Worm (Caenorhabditis elegans): ENCODE measurements around the gene lip-1.
A peak's percentile ranks its signal among the peaks of the same experiment; 100 is the strongest.

The lip-1 gene

ce11 chrIV:6839091-6839522 lies 3.7 kb upstream of the lip-1 start (continued):
- TF ChIP-seq mxl-2 (GFP tag; conservative IDR thresholded peaks at IDR 0.05): no peak
- no peak for TF ChIP-seq duxl-1 (tag; optimal IDR thresholded peaks at IDR 0.05; ENCODE audit: poor library complexity)
- TF ChIP-seq gei-8 (GFP tag; optimal IDR thresholded peaks at IDR 0.05): peak; percentile 49
- TF ChIP-seq madf-9 (GFP tag; conservative IDR thresholded peaks at IDR 0.05): no peak
- peak; percentile 80 for TF ChIP-seq hlh-30 (tag; optimal IDR thresholded peaks at IDR 0.05; ENCODE audit: insufficient read depth)
- no peak for TF ChIP-seq attf-4 (tag; optimal IDR thresholded peaks at IDR 0.05)
- TF ChIP-seq nhr-6 (tag; optimal IDR thresholded peaks at IDR 0.05): peak; percentile 75
- TF ChIP-seq dpl-1 (GFP tag; optimal IDR thresholded peaks at IDR 0.05): peak; percentile 28
- no peak for TF ChIP-seq ces-1 (GFP tag; optimal IDR thresholded peaks at IDR 0.05)
- no peak for TF ChIP-seq cey-2 (tag; optimal IDR thresholded peaks at IDR 0.05; ENCODE audit: borderline replicate concordance, insufficient read depth)
- no peak for TF ChIP-seq ZK546.5 (tag; optimal IDR thresholded peaks at IDR 0.05)
- TF ChIP-seq nhr-10 (tag; optimal IDR thresholded peaks at IDR 0.05): no peak
- no peak for TF ChIP-seq R02D3.7 (tag; optimal IDR thresholded peaks at IDR 0.05)
- no peak for TF ChIP-seq ztf-7 (tag; optimal IDR thresholded peaks at IDR 0.05)
- TF ChIP-seq egl-27 (tag; optimal IDR thresholded peaks at IDR 0.05): no peak
- TF ChIP-seq hmg-1.1 (GFP tag; IDR thresholded peaks at IDR 0.05): peak; percentile 79
- TF ChIP-seq ctbp-1 (GFP tag; IDR thresholded peaks at IDR 0.05): peak; percentile 84
- TF ChIP-seq lin-15B (tag; optimal IDR thresholded peaks at IDR 0.05): no peak
- peak; percentile 93 for TF ChIP-seq dve-1 (tag; optimal IDR thresholded peaks at IDR 0.05; ENCODE audit: insufficient read depth)
- no peak for TF ChIP-seq Y48G9A.11 (GFP tag; IDR thresholded peaks at IDR 0.05)
- no peak for TF ChIP-seq nhr-25 (tag; optimal IDR thresholded peaks at IDR 0.05; ENCODE audit: borderline replicate concordance, insufficient read depth)
- no peak for TF ChIP-seq ceh-28 (tag; optimal IDR thresholded peaks at IDR 0.05)
- peak; percentile 51 for TF ChIP-seq F37D6.2 (tag; optimal IDR thresholded peaks at IDR 0.05)
- TF ChIP-seq lin-38 (GFP tag; IDR thresholded peaks at IDR 0.05): peak; percentile 45; the same call in 1 of the 2 replicates
- peak; percentile 1 for TF ChIP-seq mes-2 (tag; optimal IDR thresholded peaks at IDR 0.05; ENCODE audit: poor library complexity, severe bottlenecking)
- peak; percentile 97 for TF ChIP-seq aha-1 (tag)
- peak; percentile 70; the same call in 1 of the 2 replicates for TF ChIP-seq saeg-2 (GFP tag; IDR thresholded peaks at IDR 0.05)
- TF ChIP-seq nhr-76 (tag; optimal IDR thresholded peaks at IDR 0.05): peak; percentile 56
- TF ChIP-seq mdt-29 (GFP tag; IDR thresholded peaks at IDR 0.05): no peak
- no peak for TF ChIP-seq daf-8 (GFP tag; IDR thresholded peaks at IDR 0.05)
- no peak for TF ChIP-seq dmd-9 (GFP tag; IDR thresholded peaks at IDR 0.05)

DNA sequence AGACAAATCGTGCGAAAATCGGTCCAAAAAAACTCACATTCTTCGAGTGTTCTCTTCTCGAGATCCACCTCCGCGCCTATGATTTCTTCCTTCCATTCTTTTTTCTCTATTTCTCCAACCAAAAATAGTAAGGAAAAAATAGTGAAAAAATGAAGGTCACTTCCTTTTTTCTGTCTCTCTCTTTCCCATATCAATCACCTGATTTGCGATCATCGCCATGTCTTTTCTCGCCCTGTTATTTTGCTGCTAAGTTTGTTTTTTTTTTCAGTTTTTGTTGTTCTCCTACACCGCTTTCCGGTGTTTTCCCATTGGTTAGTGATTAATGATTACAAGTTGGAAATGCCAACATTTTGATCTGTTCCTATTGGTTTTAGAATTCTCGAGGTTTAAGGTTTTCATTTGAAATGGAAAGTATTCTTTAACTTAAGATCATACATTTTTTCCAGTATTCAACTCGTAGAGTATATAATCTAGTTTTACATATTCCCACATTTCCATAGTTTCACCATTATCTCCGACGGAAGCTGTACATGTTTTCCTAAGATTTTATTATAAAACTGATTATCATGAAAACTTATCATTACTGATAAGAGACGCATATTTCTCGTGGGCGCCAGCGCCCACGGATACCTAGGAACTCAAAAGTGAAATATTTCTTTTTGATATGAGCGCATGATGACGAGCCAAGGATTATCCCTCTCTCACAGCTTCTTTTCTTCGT lies 1.0 kb upstream of the lip-1 start:
- TF ChIP-seq hlh-30 (tag; optimal IDR thresholded peaks at IDR 0.05; ENCODE audit: insufficient read depth) (peak; percentile 39), ceh-62 (tag; optimal IDR thresholded peaks at IDR 0.05) (no peak), snpc-1.2 (GFP tag; IDR thresholded peaks at IDR 0.05) (no peak), sdz-12 (GFP tag; optimal IDR thresholded peaks at IDR 0.05) (no peak), nhr-42 (GFP tag; IDR thresholded peaks at IDR 0.05) (no peak), ztf-11 (tag; optimal IDR thresholded peaks at IDR 0.05) (no peak), pqm-1 (tag; optimal IDR thresholded peaks at IDR 0.05) (peak; percentile 14), lin-15B (tag; optimal IDR thresholded peaks at IDR 0.05) (no peak), nhr-28 (tag; optimal IDR thresholded peaks at IDR 0.05) (peak; percentile 36), tag-97 (GFP tag; IDR thresholded peaks at IDR 0.05) (no peak), zfp-3 (GFP tag; conservative IDR thresholded peaks at IDR 0.05) (no peak), hlh-11 (tag; optimal IDR thresholded peaks at IDR 0.05) (no peak), daf-16 (GFP tag; optimal IDR thresholded peaks at IDR 0.05) (no peak), daf-16 (tag; optimal IDR thresholded peaks at IDR 0.05) (peak; percentile 34)
